Fruit fly (Drosophila melanogaster) whole organism: ENCODE measurements around the gene CG15036.

Source experiments
- CG8478 ChIP-seq: fragments of >200 bp; optimal IDR thresholded peaks from 2 replicates; lab custom pipeline; 2018; ENCODE audit warnings: inconsistent platforms
- Dll ChIP-seq: fragments of >200 bp; optimal IDR thresholded peaks from 2 replicates; lab custom pipeline; 2017
- pan ChIP-seq: fragments of >200 bp; optimal IDR thresholded peaks from 2 replicates; lab custom pipeline; 2017
- psq ChIP-seq: fragments of >200 bp; optimal IDR thresholded peaks from 2 replicates; lab custom pipeline; 2017

- TF ChIP-seq psq (lab: Kevin White, UChicago) = no peak
- TF ChIP-seq CG8478 (lab: Kevin White, UChicago) = no peak
- no peak for TF ChIP-seq pan
- TF ChIP-seq Dll (lab: Kevin White, UChicago) = no peak
Measured at dm6 chrX:7445023-7445422, 20.4 kb upstream of the CG15036 start.
